Fruit fly (Drosophila melanogaster) whole organism, prepupa: ENCODE results near the gene Wdr62.

Source experiments
- Blimp-1 ChIP-seq: fragments of 200-800 bp; sonication (Bioruptor generic); optimal IDR thresholded peaks from 3 replicates; lab custom pipeline; 2017; ENCODE audit warnings: missing biosample characterization, missing genetic modification characterization, mild to moderate bottlenecking, moderate library complexity, missing genetic modification reagents
- CG10631 ChIP-seq: fragments of 200-800 bp; sonication (Bioruptor generic); optimal IDR thresholded peaks from 2 replicates; lab custom pipeline; 2016; ENCODE audit warnings: missing biosample characterization, missing genetic modification characterization
- CG10669 ChIP-seq: fragments of 200-800 bp; sonication (Bioruptor generic); optimal IDR thresholded peaks from 3 replicates; lab custom pipeline; 2018; ENCODE audit warnings: missing biosample characterization, mild to moderate bottlenecking, missing genetic modification characterization, moderate library complexity
- CG15336 ChIP-seq: fragments of 200-800 bp; sonication (Bioruptor generic); IDR thresholded peaks from 2 replicates; pipeline ENCODE4 v1.3.6; 2022; ENCODE audit warnings: missing biosample characterization, missing genetic modification characterization
- CG16779 ChIP-seq: fragments of 200-800 bp; sonication (Bioruptor generic); optimal IDR thresholded peaks from 3 replicates; lab custom pipeline; 2017; ENCODE audit warnings: missing biosample characterization, mild to moderate bottlenecking, missing genetic modification characterization
- CG3032 ChIP-seq: fragments of 200-800 bp; optimal IDR thresholded peaks from 2 replicates; lab custom pipeline; 2019; ENCODE audit warnings: missing biosample characterization, mild to moderate bottlenecking, missing genetic modification characterization, moderate library complexity
- CG31627 ChIP-seq: fragments of 200-800 bp; sonication (Bioruptor generic); optimal IDR thresholded peaks from 3 replicates; lab custom pipeline; 2016; ENCODE audit warnings: missing biosample characterization, missing genetic modification characterization
- CG34406 ChIP-seq: fragments of 200-800 bp; sonication (Bioruptor generic); optimal IDR thresholded peaks from 3 replicates; lab custom pipeline; 2016; ENCODE audit warnings: missing biosample characterization, missing genetic modification characterization
- CG3919 ChIP-seq: fragments of 200-800 bp; sonication (Bioruptor generic); optimal IDR thresholded peaks from 3 replicates; lab custom pipeline; 2016; ENCODE audit warnings: missing biosample characterization, missing genetic modification characterization
- CG6163 ChIP-seq: fragments of 200-800 bp; sonication (Bioruptor generic); IDR thresholded peaks from 3 replicates; pipeline ENCODE4 v1.3.6; 2022; ENCODE audit warnings: missing biosample characterization, missing genetic modification characterization
- CG6276 ChIP-seq: fragments of 200-800 bp; sonication (Bioruptor generic); optimal IDR thresholded peaks from 2 replicates; lab custom pipeline; 2017; ENCODE audit warnings: missing biosample characterization, mild to moderate bottlenecking, missing genetic modification characterization
- CG6792 ChIP-seq: fragments of 200-800 bp; sonication (Bioruptor generic); optimal IDR thresholded peaks from 3 replicates; lab custom pipeline; 2016; ENCODE audit warnings: missing biosample characterization, missing genetic modification characterization
- CG6808 ChIP-seq: fragments of 200-800 bp; sonication (Bioruptor generic); optimal IDR thresholded peaks from 3 replicates; lab custom pipeline; 2017; ENCODE audit warnings: missing biosample characterization, missing genetic modification characterization, mild to moderate bottlenecking, moderate library complexity, missing genetic modification reagents
- CG6854 ChIP-seq: fragments of 200-800 bp; sonication (Bioruptor generic); optimal IDR thresholded peaks from 2 replicates; lab custom pipeline; 2017; ENCODE audit warnings: missing biosample characterization, mild to moderate bottlenecking, missing genetic modification characterization
- CG7368 ChIP-seq: fragments of 200-800 bp; sonication (Bioruptor generic); optimal IDR thresholded peaks from 3 replicates; lab custom pipeline; 2016; ENCODE audit warnings: missing biosample characterization, missing genetic modification characterization
- CG8119 ChIP-seq: fragments of 200-800 bp; sonication (Bioruptor generic); IDR thresholded peaks from 3 replicates; pipeline ENCODE4 v1.3.6; 2022; ENCODE audit warnings: missing biosample characterization, missing genetic modification characterization
- CG8319 ChIP-seq: fragments of 200-800 bp; sonication (Bioruptor generic); optimal IDR thresholded peaks from 3 replicates; lab custom pipeline; 2016; ENCODE audit warnings: missing biosample characterization, missing genetic modification characterization
- CG8632 ChIP-seq: fragments of 200-800 bp; sonication (Bioruptor generic); optimal IDR thresholded peaks from 3 replicates; lab custom pipeline; 2016; ENCODE audit warnings: missing biosample characterization, missing genetic modification characterization
- CG9139 ChIP-seq: fragments of 200-800 bp; sonication (Bioruptor generic); optimal IDR thresholded peaks from 3 replicates; lab custom pipeline; 2017; ENCODE audit warnings: missing biosample characterization, mild to moderate bottlenecking, missing genetic modification characterization
- Eip75B ChIP-seq: fragments of 200-800 bp; sonication (Bioruptor generic); optimal IDR thresholded peaks from 3 replicates; lab custom pipeline; 2016; ENCODE audit warnings: missing biosample characterization, missing genetic modification characterization
- Eip78C ChIP-seq: fragments of 200-800 bp; sonication (Bioruptor generic); peaks from one replicate; lab custom pipeline; 2016; ENCODE audit warnings: missing biosample characterization, missing genetic modification characterization
- Eip93F ChIP-seq: fragments of 200-800 bp; sonication (Bioruptor generic); optimal IDR thresholded peaks from 2 replicates; lab custom pipeline; 2016; ENCODE audit warnings: missing biosample characterization, mild to moderate bottlenecking, missing genetic modification characterization
- Gug ChIP-seq: fragments of 200-800 bp; sonication (Bioruptor generic); IDR thresholded peaks from 2 replicates; pipeline ENCODE4 v1.3.6; 2022; ENCODE audit warnings: missing biosample characterization, missing genetic modification characterization
- Hr38 ChIP-seq: sonication (Bioruptor generic); optimal IDR thresholded peaks from 2 replicates; lab custom pipeline; 2016; ENCODE audit warnings: missing biosample characterization, missing genetic modification characterization
- Hr39 ChIP-seq: fragments of 200-800 bp; sonication (Bioruptor generic); optimal IDR thresholded peaks from 2 replicates; lab custom pipeline; 2016; ENCODE audit warnings: missing biosample characterization, missing genetic modification characterization
- Hr4 ChIP-seq: fragments of 200-800 bp; sonication (Bioruptor generic); optimal IDR thresholded peaks from 3 replicates; lab custom pipeline; 2016; ENCODE audit warnings: missing biosample characterization, missing genetic modification characterization
- Lpt ChIP-seq: fragments of 200-800 bp; sonication (Bioruptor generic); optimal IDR thresholded peaks from 3 replicates; lab custom pipeline; 2016; ENCODE audit warnings: missing biosample characterization, missing genetic modification characterization
- Met ChIP-seq: fragments of 200-800 bp; sonication (Bioruptor generic); optimal IDR thresholded peaks from 3 replicates; lab custom pipeline; 2016; ENCODE audit warnings: missing biosample characterization, missing genetic modification characterization
- OdsH ChIP-seq: fragments of 200-800 bp; sonication (Bioruptor generic); optimal IDR thresholded peaks from 3 replicates; lab custom pipeline; 2016; ENCODE audit warnings: missing biosample characterization, missing genetic modification characterization
- Smox ChIP-seq: fragments of 200-800 bp; sonication (Bioruptor generic); optimal IDR thresholded peaks from 3 replicates; lab custom pipeline; 2016; ENCODE audit warnings: missing biosample characterization, missing genetic modification characterization
- achi ChIP-seq: fragments of 200-800 bp; sonication (Bioruptor generic); optimal IDR thresholded peaks from 3 replicates; lab custom pipeline; 2016; ENCODE audit warnings: missing biosample characterization, missing genetic modification characterization
- acj6 ChIP-seq: fragments of 200-800 bp; sonication (Bioruptor generic); optimal IDR thresholded peaks from 3 replicates; lab custom pipeline; 2016; ENCODE audit warnings: missing biosample characterization, missing genetic modification characterization
- cyc ChIP-seq: fragments of 200-800 bp; sonication (Bioruptor generic); optimal IDR thresholded peaks from 3 replicates; lab custom pipeline; 2016; ENCODE audit warnings: missing biosample characterization, missing genetic modification characterization
- dac ChIP-seq: fragments of 200-800 bp; sonication (Bioruptor generic); optimal IDR thresholded peaks from 2 replicates; lab custom pipeline; 2017; ENCODE audit warnings: missing biosample characterization, mild to moderate bottlenecking, missing genetic modification characterization
- esn ChIP-seq: fragments of 200-800 bp; sonication (Bioruptor generic); optimal IDR thresholded peaks from 2 replicates; lab custom pipeline; 2016; ENCODE audit warnings: missing biosample characterization, mild to moderate bottlenecking, missing genetic modification characterization, moderate library complexity
- fd59A ChIP-seq: fragments of 200-800 bp; sonication (Bioruptor generic); optimal IDR thresholded peaks from 2 replicates; lab custom pipeline; 2017; ENCODE audit warnings: missing biosample characterization, mild to moderate bottlenecking, missing genetic modification characterization, missing genetic modification reagents
- fd85E ChIP-seq: fragments of 200-800 bp; sonication (Bioruptor generic); optimal IDR thresholded peaks from 3 replicates; lab custom pipeline; 2016; ENCODE audit warnings: missing biosample characterization, missing genetic modification characterization
- lz ChIP-seq: fragments of 200-800 bp; sonication (Bioruptor generic); optimal IDR thresholded peaks from 3 replicates; lab custom pipeline; 2016; ENCODE audit warnings: missing biosample characterization, missing genetic modification characterization
- net ChIP-seq: fragments of 200-800 bp; sonication (Bioruptor generic); optimal IDR thresholded peaks from 3 replicates; lab custom pipeline; 2016; ENCODE audit warnings: missing biosample characterization, missing genetic modification characterization
- pdm3 ChIP-seq: fragments of 200-800 bp; sonication (Bioruptor generic); optimal IDR thresholded peaks from 3 replicates; lab custom pipeline; 2016; ENCODE audit warnings: missing biosample characterization, missing genetic modification characterization
- salr ChIP-seq, 2 experiments: fragments of 200-800 bp; sonication (Bioruptor generic); optimal IDR thresholded peaks; 3 replicates each; lab custom pipeline; 2016 to 2018; ENCODE audit warnings: missing biosample characterization in 2 of 2, missing genetic modification characterization in 2 of 2, mild to moderate bottlenecking in 1 of 2
- ss ChIP-seq, 2 experiments: fragments of 200-800 bp; sonication (Bioruptor generic); optimal IDR thresholded peaks; 2 replicates in 1 of 2; 3 replicates in 1 of 2; lab custom pipeline; 2017 to 2018; ENCODE audit warnings: mild to moderate bottlenecking in 2 of 2, missing biosample characterization in 2 of 2, missing genetic modification characterization in 2 of 2, moderate library complexity in 1 of 2
- svp ChIP-seq: fragments of 200-800 bp; sonication (Bioruptor generic); peaks from one replicate; lab custom pipeline; 2016; ENCODE audit warnings: missing biosample characterization, missing genetic modification characterization
- topi ChIP-seq: fragments of 200-800 bp; sonication (Bioruptor generic); optimal IDR thresholded peaks from 3 replicates; lab custom pipeline; 2016; ENCODE audit warnings: missing biosample characterization, missing genetic modification characterization
- vri ChIP-seq: fragments of 200-800 bp; sonication (Bioruptor generic); optimal IDR thresholded peaks from 3 replicates; lab custom pipeline; 2016; ENCODE audit warnings: missing biosample characterization, mild to moderate bottlenecking, missing genetic modification characterization

Wdr62 gene

dm6 chr2L:1960056-1960455, 75.6 kb downstream of the Wdr62 start:
- TF ChIP-seq svp (GFP tag; lab: Kevin White, UChicago), result peak; percentile 64
- TF ChIP-seq CG6854 (GFP tag; lab: Kevin White, UChicago), result no peak
- TF ChIP-seq vri (GFP tag; lab: Kevin White, UChicago), result no peak
- no peak for TF ChIP-seq CG9139 (GFP tag; lab: Kevin White, UChicago)
- TF ChIP-seq Gug (GFP tag; lab: Robert Waterston, UW), result no peak
- peak; percentile 13 for TF ChIP-seq Hr39
- TF ChIP-seq Hr4 (GFP tag; lab: Kevin White, UChicago), result no peak
- TF ChIP-seq Met (GFP tag; lab: Kevin White, UChicago), result peak; percentile 40
- no peak for TF ChIP-seq CG15336 (GFP tag; lab: Robert Waterston, UW)
- no peak for TF ChIP-seq fd59A
- TF ChIP-seq cyc, result peak; percentile 18
- peak; percentile 56 for TF ChIP-seq Eip78C (GFP tag; lab: Kevin White, UChicago)
- peak; percentile 11 for TF ChIP-seq topi (GFP tag; lab: Kevin White, UChicago)
- TF ChIP-seq pdm3, result no peak
- TF ChIP-seq esn (GFP tag; lab: Kevin White, UChicago), result peak; percentile 36
- TF ChIP-seq Smox (GFP tag; lab: Kevin White, UChicago), result peak; percentile 12

dm6 chr2L:1961932-1962496, 77.6 kb downstream of the Wdr62 start:
- TF ChIP-seq dac (GFP tag; lab: Kevin White, UChicago), result no peak
- no peak for TF ChIP-seq net (GFP tag; lab: Kevin White, UChicago)
- TF ChIP-seq achi, result no peak
- TF ChIP-seq CG8632, result no peak
- TF ChIP-seq CG10631 (GFP tag; lab: Kevin White, UChicago), result no peak
- no peak for TF ChIP-seq CG8319
- no peak for TF ChIP-seq Met (GFP tag; lab: Kevin White, UChicago)

- no peak for TF ChIP-seq Eip93F (GFP tag; lab: Kevin White, UChicago)
- no peak for TF ChIP-seq Hr38 (GFP tag; lab: Kevin White, UChicago)
- no peak for TF ChIP-seq CG8119 (GFP tag; lab: Robert Waterston, UW)
- TF ChIP-seq salr (GFP tag; optimal IDR thresholded peaks at IDR 0.05; lab: Kevin White, UChicago), result no peak
- TF ChIP-seq CG34406 (GFP tag; lab: Kevin White, UChicago), result no peak
- no peak for TF ChIP-seq lz (GFP tag; lab: Kevin White, UChicago)
- TF ChIP-seq esn (GFP tag; lab: Kevin White, UChicago), result no peak
- no peak for TF ChIP-seq svp (GFP tag; lab: Kevin White, UChicago)
- no peak for TF ChIP-seq CG10669 (GFP tag; lab: Kevin White, UChicago)
- TF ChIP-seq CG16779 (tag; lab: Kevin White, UChicago), result no peak
- no peak for TF ChIP-seq Eip75B (GFP tag; lab: Kevin White, UChicago)
- TF ChIP-seq CG31627, result no peak
- TF ChIP-seq Blimp-1 (GFP tag; lab: Kevin White, UChicago), result no peak
- no peak for TF ChIP-seq acj6 (GFP tag; lab: Kevin White, UChicago)
- TF ChIP-seq CG8632, result no peak
- no peak for TF ChIP-seq CG6276 (GFP tag; lab: Kevin White, UChicago)
- TF ChIP-seq ss (GFP tag; optimal IDR thresholded peaks at IDR 0.05; lab: Kevin White, UChicago), result no peak
Measured at dm6 chr2L:1967301-1967700, 82.9 kb downstream of the Wdr62 start.

- TF ChIP-seq CG34406 (GFP tag; lab: Kevin White, UChicago), result no peak
- TF ChIP-seq esn (GFP tag; lab: Kevin White, UChicago), result no peak
- no peak for TF ChIP-seq acj6 (GFP tag; lab: Kevin White, UChicago)
- TF ChIP-seq salr (GFP tag; optimal IDR thresholded peaks at IDR 0.05; lab: Kevin White, UChicago), result no peak
- no peak for TF ChIP-seq topi (GFP tag; lab: Kevin White, UChicago)
- no peak for TF ChIP-seq CG6163 (GFP tag; lab: Robert Waterston, UW)
- no peak for TF ChIP-seq CG9139 (GFP tag; lab: Kevin White, UChicago)
- no peak for TF ChIP-seq CG3032 (tag; lab: Kevin White, UChicago)
- no peak for TF ChIP-seq ss (GFP tag; optimal IDR thresholded peaks at IDR 0.05; lab: Kevin White, UChicago)
- TF ChIP-seq CG3919, result no peak
- TF ChIP-seq CG7368 (GFP tag; lab: Kevin White, UChicago), result no peak
- TF ChIP-seq OdsH (GFP tag; lab: Kevin White, UChicago), result no peak
- no peak for TF ChIP-seq CG6792 (GFP tag; lab: Kevin White, UChicago)
- TF ChIP-seq dac (GFP tag; lab: Kevin White, UChicago), result no peak
- no peak for TF ChIP-seq Hr38 (GFP tag; lab: Kevin White, UChicago)
- no peak for TF ChIP-seq net (GFP tag; lab: Kevin White, UChicago)
- no peak for TF ChIP-seq CG6808 (GFP tag; lab: Kevin White, UChicago)
- no peak for TF ChIP-seq fd85E
- no peak for TF ChIP-seq Lpt (GFP tag; lab: Kevin White, UChicago)
Measured at dm6 chr2L:1967861-1968260, 83.4 kb downstream of the Wdr62 start.
